Worm (Caenorhabditis elegans) whole organism, L3 larva: Measurements from ENCODE around the gene Y82E9BL.12.
A peak's percentile ranks its signal among the peaks of the same experiment; 100 is the strongest.

Experiments used
- R02D3.7 ChIP-seq: fragments of 150-350 bp; optimal IDR thresholded peaks from 2 replicates; lab custom pipeline; 2014; ENCODE audit warnings: missing biosample characterization, missing genetic modification characterization
- ama-1 ChIP-seq: fragments of 150-350 bp; optimal IDR thresholded peaks from 2 replicates; lab custom pipeline; 2018
- ceh-16 ChIP-seq: sonication (generic microtip); optimal IDR thresholded peaks from 2 replicates; lab custom pipeline; 2017; ENCODE audit warnings: missing biosample characterization, missing genetic modification characterization
- ceh-28 ChIP-seq: fragments of 150-350 bp; optimal IDR thresholded peaks from 2 replicates; lab custom pipeline; 2014; ENCODE audit warnings: missing biosample characterization, missing genetic modification reagents, missing genetic modification characterization
- ceh-82 ChIP-seq: fragments of 150-350 bp; optimal IDR thresholded peaks from 2 replicates; lab custom pipeline; 2014; ENCODE audit warnings: missing biosample characterization, missing genetic modification characterization
- ceh-9 ChIP-seq: sonication (generic microtip); optimal IDR thresholded peaks from 2 replicates; lab custom pipeline; 2018; ENCODE audit warnings: missing biosample characterization, missing genetic modification characterization
- daf-12 ChIP-seq: fragments of 150-350 bp; optimal IDR thresholded peaks from 2 replicates; lab custom pipeline; 2014; ENCODE audit warnings: missing biosample characterization, missing genetic modification reagents, missing genetic modification characterization
- egl-27 ChIP-seq: sonication (generic microtip); optimal IDR thresholded peaks from 4 replicates; lab custom pipeline; 2017; ENCODE audit warnings: missing biosample characterization, missing genetic modification reagents, missing genetic modification characterization
- egl-5 ChIP-seq: fragments of 150-350 bp; optimal IDR thresholded peaks from 2 replicates; lab custom pipeline; 2017; ENCODE audit warnings: missing biosample characterization, missing genetic modification reagents, missing genetic modification characterization, inconsistent platforms
- elt-2 ChIP-seq: sonication (generic microtip); optimal IDR thresholded peaks from 2 replicates; lab custom pipeline; 2016; ENCODE audit warnings: missing genetic modification reagents, mild to moderate bottlenecking, missing genetic modification characterization, missing compliant biosample characterization
- elt-3 ChIP-seq, 3 experiments: fragments of 150-350 bp in 1 of 3; sonication (generic microtip) in 2 of 3; optimal IDR thresholded peaks; 2 replicates in 2 of 3; 4 replicates in 1 of 3; lab custom pipeline; 2014 to 2017; ENCODE audit warnings: missing biosample characterization in 3 of 3, missing genetic modification characterization in 3 of 3
- fkh-10 ChIP-seq: sonication (generic microtip); optimal IDR thresholded peaks from 2 replicates; lab custom pipeline; 2017; ENCODE audit warnings: missing biosample characterization, missing genetic modification reagents, missing genetic modification characterization
- fkh-2 ChIP-seq: fragments of 150-350 bp; optimal IDR thresholded peaks from 2 replicates; lab custom pipeline; 2014; ENCODE audit warnings: missing biosample characterization, missing genetic modification reagents, missing genetic modification characterization
- fos-1 ChIP-seq: fragments of 150-350 bp; optimal IDR thresholded peaks from 2 replicates; lab custom pipeline; 2014; ENCODE audit warnings: missing biosample characterization, missing genetic modification characterization
- jun-1 ChIP-seq: fragments of 150-350 bp; optimal IDR thresholded peaks from 2 replicates; lab custom pipeline; 2014; ENCODE audit warnings: missing biosample characterization, missing genetic modification reagents, missing genetic modification characterization
- lin-15B ChIP-seq: fragments of 150-350 bp; optimal IDR thresholded peaks from 2 replicates; lab custom pipeline; 2014; ENCODE audit warnings: missing biosample characterization, missing genetic modification characterization
- lin-39 ChIP-seq: fragments of 150-350 bp; optimal IDR thresholded peaks from 2 replicates; lab custom pipeline; 2018; ENCODE audit warnings: missing biosample characterization, missing genetic modification reagents, missing genetic modification characterization
- lsy-12 ChIP-seq: sonication (generic microtip); optimal IDR thresholded peaks from 2 replicates; lab custom pipeline; 2016; ENCODE audit warnings: mild to moderate bottlenecking, missing genetic modification characterization, missing compliant biosample characterization
- mdl-1 ChIP-seq: fragments of 150-350 bp; optimal IDR thresholded peaks from 2 replicates; lab custom pipeline; 2014; ENCODE audit warnings: missing biosample characterization, missing genetic modification characterization
- mml-1 ChIP-seq: fragments of 150-350 bp; sonication (generic microtip); optimal IDR thresholded peaks from 3 replicates; lab custom pipeline; 2014; ENCODE audit warnings: missing biosample characterization, missing genetic modification characterization
- nfya-1 ChIP-seq: sonication (generic microtip); optimal IDR thresholded peaks from 2 replicates; lab custom pipeline; 2017; ENCODE audit warnings: missing genetic modification characterization, mild to moderate bottlenecking, missing compliant biosample characterization, antibody characterized with exemption, moderate library complexity; ENCODE audit not compliant: insufficient read depth
- nhr-23 ChIP-seq: fragments of 150-350 bp; optimal IDR thresholded peaks from 2 replicates; lab custom pipeline; 2014; ENCODE audit warnings: missing biosample characterization, missing genetic modification reagents, missing genetic modification characterization
- nhr-237 ChIP-seq: fragments of 150-350 bp; optimal IDR thresholded peaks from 2 replicates; lab custom pipeline; 2014; ENCODE audit warnings: missing biosample characterization, missing genetic modification characterization
- nhr-28 ChIP-seq: fragments of 150-350 bp; optimal IDR thresholded peaks from 2 replicates; lab custom pipeline; 2014; ENCODE audit warnings: missing biosample characterization, missing genetic modification characterization
- nhr-43 ChIP-seq: sonication (generic microtip); optimal IDR thresholded peaks from 2 replicates; lab custom pipeline; 2016; ENCODE audit warnings: mild to moderate bottlenecking, missing genetic modification characterization, missing compliant biosample characterization; ENCODE audit not compliant: poor library complexity, severe bottlenecking
- nhr-67 ChIP-seq: fragments of 150-350 bp; optimal IDR thresholded peaks from 2 replicates; lab custom pipeline; 2014; ENCODE audit warnings: missing biosample characterization, missing genetic modification characterization
- nhr-76 ChIP-seq: fragments of 150-350 bp; sonication (generic microtip); optimal IDR thresholded peaks from 5 replicates; lab custom pipeline; 2014; ENCODE audit warnings: missing biosample characterization, missing genetic modification characterization
- nhr-77 ChIP-seq: fragments of 150-350 bp; optimal IDR thresholded peaks from 2 replicates; lab custom pipeline; 2014; ENCODE audit warnings: missing biosample characterization, missing genetic modification characterization
- pha-4 ChIP-seq: fragments of 150-350 bp; optimal IDR thresholded peaks from 2 replicates; lab custom pipeline; 2014; ENCODE audit warnings: missing biosample characterization, missing genetic modification reagents, missing genetic modification characterization
- pqm-1 ChIP-seq: fragments of 150-350 bp; optimal IDR thresholded peaks from 2 replicates; lab custom pipeline; 2017; ENCODE audit warnings: missing biosample characterization, missing genetic modification characterization, inconsistent platforms
- sea-2 ChIP-seq: fragments of 150-350 bp; sonication (generic microtip); optimal IDR thresholded peaks from 4 replicates; lab custom pipeline; 2014; ENCODE audit warnings: missing biosample characterization, missing genetic modification reagents, missing genetic modification characterization
- skn-1 ChIP-seq: fragments of 150-350 bp; optimal IDR thresholded peaks from 2 replicates; lab custom pipeline; 2014; ENCODE audit warnings: missing biosample characterization, missing genetic modification characterization
- snpc-4 ChIP-seq: fragments of 150-350 bp; optimal IDR thresholded peaks from 2 replicates; lab custom pipeline; 2014; ENCODE audit warnings: missing biosample characterization, missing genetic modification characterization
- ztf-4 ChIP-seq: fragments of 150-350 bp; optimal IDR thresholded peaks from 2 replicates; lab custom pipeline; 2014; ENCODE audit warnings: missing biosample characterization, missing genetic modification characterization

Y82E9BL.12 gene

ce11 chrIII:1275513-1275912 is 33.5 kb upstream of the Y82E9BL.12 start, which contains the start of gene fbxa-30:
Gene fbxa-30 (minus strand): TSS chrIII:1275613.
- TF ChIP-seq ceh-16 (tag; lab: Kevin White, UChicago) (no peak), elt-2 (tag; lab: Kevin White, UChicago) (peak; percentile 6)

- peak; percentile 89 for TF ChIP-seq jun-1 (tag; lab: Kevin White, UChicago)
- TF ChIP-seq ceh-28 (tag; lab: Kevin White, UChicago), result peak; percentile 42
- no peak for TF ChIP-seq ceh-9 (tag; lab: Kevin White, UChicago)
- no peak for TF ChIP-seq egl-5 (tag; lab: Kevin White, UChicago)
- peak; percentile 99 for TF ChIP-seq elt-2 (tag; lab: Kevin White, UChicago)
- TF ChIP-seq pha-4 (tag; lab: Kevin White, UChicago), result peak; percentile 95
- peak; percentile 98 for TF ChIP-seq pqm-1
- no peak for TF ChIP-seq ztf-4
- no peak for TF ChIP-seq lin-39 (tag; lab: Kevin White, UChicago)
- TF ChIP-seq nhr-77 (tag; lab: Kevin White, UChicago), result no peak
- no peak for TF ChIP-seq fkh-10
- peak; percentile 45 for TF ChIP-seq egl-27 (tag; lab: Kevin White, UChicago)
- TF ChIP-seq ama-1 (lab: Kevin White, UChicago), result no peak
These were observed 29.8 kb upstream of the Y82E9BL.12 start for ce11 chrIII:1279197-1279596.

ce11 chrIII:1284584-1285046 is 24.4 kb upstream of the Y82E9BL.12 start, which contains the start of gene fbxa-37:
Gene fbxa-37 (plus strand): TSS chrIII:1284996.
- peak; percentile 92 for TF ChIP-seq pha-4 (tag; lab: Kevin White, UChicago)
- peak; percentile 27 for TF ChIP-seq nfya-1
- TF ChIP-seq nhr-28, result no peak
- TF ChIP-seq ceh-82 (tag; lab: Kevin White, UChicago), result no peak
- no peak for TF ChIP-seq fos-1 (tag; lab: Kevin White, UChicago)
- peak; percentile 74 for TF ChIP-seq ceh-28 (tag; lab: Kevin White, UChicago)

- TF ChIP-seq lin-15B (tag; lab: Kevin White, UChicago) (no peak), mdl-1 (tag; lab: Kevin White, UChicago) (no peak), nhr-237 (tag; lab: Kevin White, UChicago) (no peak), nhr-28 (no peak), R02D3.7 (tag; lab: Kevin White, UChicago) (no peak), fos-1 (tag; lab: Kevin White, UChicago) (no peak), snpc-4 (tag; lab: Kevin White, UChicago) (no peak), skn-1 (no peak), nhr-43 (tag; lab: Kevin White, UChicago) (no peak), ama-1 (lab: Kevin White, UChicago) (no peak), lin-39 (tag; lab: Kevin White, UChicago) (no peak), fkh-2 (tag; lab: Kevin White, UChicago) (no peak), ceh-82 (tag; lab: Kevin White, UChicago) (no peak), nhr-76 (tag; lab: Kevin White, UChicago) (no peak), nhr-23 (tag; lab: Kevin White, UChicago) (no peak)
These were observed 20.4 kb upstream of the Y82E9BL.12 start, which contains the start of gene fbxa-50 for ce11 chrIII:1288473-1289056. Gene fbxa-50 (minus strand): TSS chrIII:1288523.

ce11 chrIII:1289139-1289538 is 19.8 kb upstream of the Y82E9BL.12 start:
- TF ChIP-seq lsy-12 (tag; lab: Kevin White, UChicago), result no peak
- TF ChIP-seq R02D3.7 (tag; lab: Kevin White, UChicago), result no peak
- TF ChIP-seq pha-4 (tag; lab: Kevin White, UChicago), result no peak
- TF ChIP-seq pqm-1, result peak; percentile 87
- no peak for TF ChIP-seq mml-1 (tag; lab: Kevin White, UChicago)
- no peak for TF ChIP-seq sea-2 (GFP tag; lab: Kevin White, UChicago)
- no peak for TF ChIP-seq nhr-77 (tag; lab: Kevin White, UChicago)
- no peak for TF ChIP-seq nhr-67 (tag; lab: Kevin White, UChicago)
- peak; percentile 31 for TF ChIP-seq jun-1 (tag; lab: Kevin White, UChicago)
- peak in 1 of 3 experiments; percentile 51 for TF ChIP-seq elt-3 (tag; optimal IDR thresholded peaks at IDR 0.05; lab: Kevin White, UChicago)
- peak; percentile 75 for TF ChIP-seq elt-2 (tag; lab: Kevin White, UChicago)
- no peak for TF ChIP-seq daf-12 (tag; lab: Kevin White, UChicago)
- TF ChIP-seq ztf-4, result no peak
- no peak for TF ChIP-seq ceh-9 (tag; lab: Kevin White, UChicago)
